Fruit fly (Drosophila melanogaster): ENCODE data around the gene squ.
A peak's percentile ranks its signal among the peaks of the same experiment; 100 is the strongest.

squ gene

dm6 chr2L:16720707-16721700, 41.1 kb downstream of the squ start (continued):
- peak; percentile 79 for TF ChIP-seq az2 (GFP tag; optimal IDR thresholded peaks at IDR 0.05)
- peak; percentile 67 for TF ChIP-seq Atf3 (GFP tag; optimal IDR thresholded peaks at IDR 0.05)
- peak; percentile 78 for TF ChIP-seq Fer2 (tag; optimal IDR thresholded peaks at IDR 0.05)
- TF ChIP-seq eyg (GFP tag; optimal IDR thresholded peaks at IDR 0.05), result peak; percentile 16
- peak; percentile 78 for TF ChIP-seq CG3065 (GFP tag; optimal IDR thresholded peaks at IDR 0.05)
- TF ChIP-seq sqz (GFP tag; optimal IDR thresholded peaks at IDR 0.05), result peak; percentile 68
- TF ChIP-seq CG8924 (tag; optimal IDR thresholded peaks at IDR 0.05), result peak; percentile 88
- TF ChIP-seq disco-r (GFP tag; optimal IDR thresholded peaks at IDR 0.05), result peak; percentile 71
- TF ChIP-seq CG15011 (GFP tag; optimal IDR thresholded peaks at IDR 0.05), result peak; percentile 91
- TF ChIP-seq jumu (GFP tag; optimal IDR thresholded peaks at IDR 0.05), result peak; percentile 61
- peak; percentile 95 for TF ChIP-seq CG10366 (GFP tag; IDR thresholded peaks at IDR 0.05)
- peak; percentile 78 for TF ChIP-seq bab2 (GFP tag; optimal IDR thresholded peaks at IDR 0.05)
- TF ChIP-seq Asciz (GFP tag; optimal IDR thresholded peaks at IDR 0.05), result peak; percentile 95
- TF ChIP-seq CG10565 (GFP tag; optimal IDR thresholded peaks at IDR 0.05), result peak; percentile 69
- TF ChIP-seq CG2199 (GFP tag; IDR thresholded peaks at IDR 0.05), result peak; percentile 98
- peak; percentile 21 for TF ChIP-seq dm (GFP tag; optimal IDR thresholded peaks at IDR 0.05)
- peak; percentile 77 for TF ChIP-seq GATAe (GFP tag; conservative IDR thresholded peaks at IDR 0.05)
- peak; percentile 96 for TF ChIP-seq Xbp1 (GFP tag; optimal IDR thresholded peaks at IDR 0.05)
- no peak for TF ChIP-seq CG42726 (GFP tag; IDR thresholded peaks at IDR 0.05; ENCODE audit: partially characterized antibody)
- TF ChIP-seq CG15696 (tag; optimal IDR thresholded peaks at IDR 0.05), result peak; percentile 76
- TF ChIP-seq Med (GFP tag), result peak; percentile 95
- peak; percentile 94 for TF ChIP-seq Ssrp (tag; optimal IDR thresholded peaks at IDR 0.05)
- no peak for TF ChIP-seq kni (GFP tag; optimal IDR thresholded peaks at IDR 0.05)
- peak; percentile 87 for TF ChIP-seq CG10654 (GFP tag; optimal IDR thresholded peaks at IDR 0.05)
- TF ChIP-seq knrl (GFP tag; IDR thresholded peaks at IDR 0.05; ENCODE audit: partially characterized antibody), result no peak
- TF ChIP-seq sens-2 (GFP tag; IDR thresholded peaks at IDR 0.05), result peak; percentile 94
- peak; percentile 88 for TF ChIP-seq croc (GFP tag; conservative IDR thresholded peaks at IDR 0.05)
- peak; percentile 87 for TF ChIP-seq lbe (GFP tag; optimal IDR thresholded peaks at IDR 0.05)
- TF ChIP-seq CG10274 (GFP tag; optimal IDR thresholded peaks at IDR 0.05), result peak; percentile 75
- peak; percentile 94 for TF ChIP-seq CG8388 (GFP tag; optimal IDR thresholded peaks at IDR 0.05)
- peak; percentile 3 for TF ChIP-seq pzg (GFP tag; optimal IDR thresholded peaks at IDR 0.05)
- TF ChIP-seq vnd (GFP tag; IDR thresholded peaks at IDR 0.05; ENCODE audit: partially characterized antibody), result no peak
- TF ChIP-seq MBD-R2 (GFP tag; IDR thresholded peaks at IDR 0.05), result peak; percentile 56; the same call in 1 of the 2 replicates
- TF ChIP-seq Gsc (GFP tag; IDR thresholded peaks at IDR 0.05), result no peak; the same call in none of the 2 replicates
- peak; percentile 55 for TF ChIP-seq en (GFP tag; optimal IDR thresholded peaks at IDR 0.05)
- peak in 1 of 2 experiments; percentile 52 for TF ChIP-seq insv (GFP tag; optimal IDR thresholded peaks at IDR 0.05)
- peak; percentile 91 for TF ChIP-seq Sox100B (GFP tag; optimal IDR thresholded peaks at IDR 0.05)
- TF ChIP-seq ERR (GFP tag; optimal IDR thresholded peaks at IDR 0.05), result peak; percentile 34
- TF ChIP-seq CG15601 (tag; optimal IDR thresholded peaks at IDR 0.05), result peak; percentile 93
- peak; percentile 96 for TF ChIP-seq dmrt99B (tag; optimal IDR thresholded peaks at IDR 0.05)
- TF ChIP-seq CG10209 (GFP tag; optimal IDR thresholded peaks at IDR 0.05), result peak; percentile 84
- TF ChIP-seq Hmr (GFP tag; optimal IDR thresholded peaks at IDR 0.05), result peak; percentile 82
- TF ChIP-seq odd (GFP tag; optimal IDR thresholded peaks at IDR 0.05), result peak; percentile 80
- no peak for TF ChIP-seq MESR4 (GFP tag; optimal IDR thresholded peaks at IDR 0.05)
- peak; percentile 58 for TF ChIP-seq CG4617 (GFP tag; optimal IDR thresholded peaks at IDR 0.05; ENCODE audit: borderline replicate concordance)
- TF ChIP-seq D (optimal IDR thresholded peaks at IDR 0.05), result no peak
- peak; percentile 91 for TF ChIP-seq D (GFP tag; optimal IDR thresholded peaks at IDR 0.05)

Data from whole organism, embryonic.